Fruit fly (Drosophila melanogaster) whole organism, prepupa: Measurements from ENCODE around the gene CG7685.

Source experiments
- Blimp-1 ChIP-seq: fragments of 200-800 bp; sonication (Bioruptor generic); optimal IDR thresholded peaks from 3 replicates; lab custom pipeline; 2017; ENCODE audit warnings: missing biosample characterization, missing genetic modification characterization, mild to moderate bottlenecking, moderate library complexity, missing genetic modification reagents
- CG10631 ChIP-seq: fragments of 200-800 bp; sonication (Bioruptor generic); optimal IDR thresholded peaks from 2 replicates; lab custom pipeline; 2016; ENCODE audit warnings: missing biosample characterization, missing genetic modification characterization
- CG10669 ChIP-seq: fragments of 200-800 bp; sonication (Bioruptor generic); optimal IDR thresholded peaks from 3 replicates; lab custom pipeline; 2018; ENCODE audit warnings: missing biosample characterization, mild to moderate bottlenecking, missing genetic modification characterization, moderate library complexity
- CG11294 ChIP-seq: fragments of 200-800 bp; sonication (Bioruptor generic); IDR thresholded peaks from 2 replicates; pipeline ENCODE4 v1.3.6; 2022; ENCODE audit warnings: missing biosample characterization, missing genetic modification characterization
- CG11902 ChIP-seq: fragments of 200-800 bp; sonication (Bioruptor generic); optimal IDR thresholded peaks from 3 replicates; lab custom pipeline; 2016; ENCODE audit warnings: missing biosample characterization, missing genetic modification characterization
- CG15336 ChIP-seq: fragments of 200-800 bp; sonication (Bioruptor generic); IDR thresholded peaks from 2 replicates; pipeline ENCODE4 v1.3.6; 2022; ENCODE audit warnings: missing biosample characterization, missing genetic modification characterization
- CG1621 ChIP-seq: fragments of 200-800 bp; sonication (Bioruptor generic); optimal IDR thresholded peaks from 3 replicates; lab custom pipeline; 2018; ENCODE audit warnings: missing biosample characterization, mild to moderate bottlenecking, missing genetic modification characterization
- CG16779 ChIP-seq: fragments of 200-800 bp; sonication (Bioruptor generic); optimal IDR thresholded peaks from 3 replicates; lab custom pipeline; 2017; ENCODE audit warnings: missing biosample characterization, mild to moderate bottlenecking, missing genetic modification characterization
- CG31627 ChIP-seq: fragments of 200-800 bp; sonication (Bioruptor generic); optimal IDR thresholded peaks from 3 replicates; lab custom pipeline; 2016; ENCODE audit warnings: missing biosample characterization, missing genetic modification characterization
- CG32006 ChIP-seq: fragments of 200-800 bp; sonication (Bioruptor generic); optimal IDR thresholded peaks from 3 replicates; lab custom pipeline; 2017; ENCODE audit warnings: missing biosample characterization, mild to moderate bottlenecking, missing genetic modification characterization
- CG34406 ChIP-seq: fragments of 200-800 bp; sonication (Bioruptor generic); optimal IDR thresholded peaks from 3 replicates; lab custom pipeline; 2016; ENCODE audit warnings: missing biosample characterization, missing genetic modification characterization
- CG3919 ChIP-seq: fragments of 200-800 bp; sonication (Bioruptor generic); optimal IDR thresholded peaks from 3 replicates; lab custom pipeline; 2016; ENCODE audit warnings: missing biosample characterization, missing genetic modification characterization
- CG4318 ChIP-seq: fragments of 200-800 bp; sonication (Bioruptor generic); optimal IDR thresholded peaks from 3 replicates; lab custom pipeline; 2017; ENCODE audit warnings: missing biosample characterization, mild to moderate bottlenecking, missing genetic modification characterization
- CG6163 ChIP-seq: fragments of 200-800 bp; sonication (Bioruptor generic); IDR thresholded peaks from 3 replicates; pipeline ENCODE4 v1.3.6; 2022; ENCODE audit warnings: missing biosample characterization, missing genetic modification characterization
- CG6276 ChIP-seq: fragments of 200-800 bp; sonication (Bioruptor generic); optimal IDR thresholded peaks from 2 replicates; lab custom pipeline; 2017; ENCODE audit warnings: missing biosample characterization, mild to moderate bottlenecking, missing genetic modification characterization
- CG6792 ChIP-seq: fragments of 200-800 bp; sonication (Bioruptor generic); optimal IDR thresholded peaks from 3 replicates; lab custom pipeline; 2016; ENCODE audit warnings: missing biosample characterization, missing genetic modification characterization
- CG6808 ChIP-seq: fragments of 200-800 bp; sonication (Bioruptor generic); optimal IDR thresholded peaks from 3 replicates; lab custom pipeline; 2017; ENCODE audit warnings: missing biosample characterization, missing genetic modification characterization, mild to moderate bottlenecking, moderate library complexity, missing genetic modification reagents
- CG6854 ChIP-seq: fragments of 200-800 bp; sonication (Bioruptor generic); optimal IDR thresholded peaks from 2 replicates; lab custom pipeline; 2017; ENCODE audit warnings: missing biosample characterization, mild to moderate bottlenecking, missing genetic modification characterization
- CG7368 ChIP-seq: fragments of 200-800 bp; sonication (Bioruptor generic); optimal IDR thresholded peaks from 3 replicates; lab custom pipeline; 2016; ENCODE audit warnings: missing biosample characterization, missing genetic modification characterization
- CG8119 ChIP-seq: fragments of 200-800 bp; sonication (Bioruptor generic); IDR thresholded peaks from 3 replicates; pipeline ENCODE4 v1.3.6; 2022; ENCODE audit warnings: missing biosample characterization, missing genetic modification characterization
- CG8632 ChIP-seq: fragments of 200-800 bp; sonication (Bioruptor generic); optimal IDR thresholded peaks from 3 replicates; lab custom pipeline; 2016; ENCODE audit warnings: missing biosample characterization, missing genetic modification characterization
- CG9139 ChIP-seq: fragments of 200-800 bp; sonication (Bioruptor generic); optimal IDR thresholded peaks from 3 replicates; lab custom pipeline; 2017; ENCODE audit warnings: missing biosample characterization, mild to moderate bottlenecking, missing genetic modification characterization
- Eip75B ChIP-seq: fragments of 200-800 bp; sonication (Bioruptor generic); optimal IDR thresholded peaks from 3 replicates; lab custom pipeline; 2016; ENCODE audit warnings: missing biosample characterization, missing genetic modification characterization
- Eip78C ChIP-seq: fragments of 200-800 bp; sonication (Bioruptor generic); peaks from one replicate; lab custom pipeline; 2016; ENCODE audit warnings: missing biosample characterization, missing genetic modification characterization
- Ets21C ChIP-seq: fragments of 200-800 bp; sonication (Bioruptor generic); optimal IDR thresholded peaks from 3 replicates; lab custom pipeline; 2016; ENCODE audit warnings: missing biosample characterization, missing genetic modification characterization
- Ets96B ChIP-seq: fragments of 200-800 bp; optimal IDR thresholded peaks from 2 replicates; lab custom pipeline; 2019; ENCODE audit warnings: missing biosample characterization, mild to moderate bottlenecking, missing genetic modification characterization, moderate library complexity
- Hr38 ChIP-seq: sonication (Bioruptor generic); optimal IDR thresholded peaks from 2 replicates; lab custom pipeline; 2016; ENCODE audit warnings: missing biosample characterization, missing genetic modification characterization
- Hr39 ChIP-seq: fragments of 200-800 bp; sonication (Bioruptor generic); optimal IDR thresholded peaks from 2 replicates; lab custom pipeline; 2016; ENCODE audit warnings: missing biosample characterization, missing genetic modification characterization
- Hr4 ChIP-seq: fragments of 200-800 bp; sonication (Bioruptor generic); optimal IDR thresholded peaks from 3 replicates; lab custom pipeline; 2016; ENCODE audit warnings: missing biosample characterization, missing genetic modification characterization
- Lpt ChIP-seq: fragments of 200-800 bp; sonication (Bioruptor generic); optimal IDR thresholded peaks from 3 replicates; lab custom pipeline; 2016; ENCODE audit warnings: missing biosample characterization, missing genetic modification characterization
- Met ChIP-seq: fragments of 200-800 bp; sonication (Bioruptor generic); optimal IDR thresholded peaks from 3 replicates; lab custom pipeline; 2016; ENCODE audit warnings: missing biosample characterization, missing genetic modification characterization
- OdsH ChIP-seq: fragments of 200-800 bp; sonication (Bioruptor generic); optimal IDR thresholded peaks from 3 replicates; lab custom pipeline; 2016; ENCODE audit warnings: missing biosample characterization, missing genetic modification characterization
- Smox ChIP-seq: fragments of 200-800 bp; sonication (Bioruptor generic); optimal IDR thresholded peaks from 3 replicates; lab custom pipeline; 2016; ENCODE audit warnings: missing biosample characterization, missing genetic modification characterization
- Sox14 ChIP-seq: fragments of 200-800 bp; sonication (Bioruptor generic); optimal IDR thresholded peaks from 3 replicates; lab custom pipeline; 2016; ENCODE audit warnings: missing biosample characterization, missing genetic modification characterization
- Sox15 ChIP-seq: fragments of 200-800 bp; sonication (Bioruptor generic); optimal IDR thresholded peaks from 3 replicates; lab custom pipeline; 2016; ENCODE audit warnings: missing biosample characterization, missing genetic modification characterization
- achi ChIP-seq: fragments of 200-800 bp; sonication (Bioruptor generic); optimal IDR thresholded peaks from 3 replicates; lab custom pipeline; 2016; ENCODE audit warnings: missing biosample characterization, missing genetic modification characterization
- acj6 ChIP-seq: fragments of 200-800 bp; sonication (Bioruptor generic); optimal IDR thresholded peaks from 3 replicates; lab custom pipeline; 2016; ENCODE audit warnings: missing biosample characterization, missing genetic modification characterization
- cyc ChIP-seq: fragments of 200-800 bp; sonication (Bioruptor generic); optimal IDR thresholded peaks from 3 replicates; lab custom pipeline; 2016; ENCODE audit warnings: missing biosample characterization, missing genetic modification characterization
- dac ChIP-seq: fragments of 200-800 bp; sonication (Bioruptor generic); optimal IDR thresholded peaks from 2 replicates; lab custom pipeline; 2017; ENCODE audit warnings: missing biosample characterization, mild to moderate bottlenecking, missing genetic modification characterization
- eg ChIP-seq: fragments of 200-800 bp; sonication (Bioruptor generic); IDR thresholded peaks from 3 replicates; pipeline ENCODE4 v1.3.6; 2022; ENCODE audit warnings: missing biosample characterization, missing genetic modification characterization
- esn ChIP-seq: fragments of 200-800 bp; sonication (Bioruptor generic); optimal IDR thresholded peaks from 2 replicates; lab custom pipeline; 2016; ENCODE audit warnings: missing biosample characterization, mild to moderate bottlenecking, missing genetic modification characterization, moderate library complexity
- fd59A ChIP-seq: fragments of 200-800 bp; sonication (Bioruptor generic); optimal IDR thresholded peaks from 2 replicates; lab custom pipeline; 2017; ENCODE audit warnings: missing biosample characterization, mild to moderate bottlenecking, missing genetic modification characterization, missing genetic modification reagents
- fkh ChIP-seq: fragments of 200-800 bp; sonication (Bioruptor generic); optimal IDR thresholded peaks from 3 replicates; lab custom pipeline; 2017; ENCODE audit warnings: missing biosample characterization, mild to moderate bottlenecking, missing genetic modification characterization, moderate library complexity
- pdm3 ChIP-seq: fragments of 200-800 bp; sonication (Bioruptor generic); optimal IDR thresholded peaks from 3 replicates; lab custom pipeline; 2016; ENCODE audit warnings: missing biosample characterization, missing genetic modification characterization
- salr ChIP-seq, 2 experiments: fragments of 200-800 bp; sonication (Bioruptor generic); optimal IDR thresholded peaks; 3 replicates each; lab custom pipeline; 2016 to 2018; ENCODE audit warnings: missing biosample characterization in 2 of 2, missing genetic modification characterization in 2 of 2, mild to moderate bottlenecking in 1 of 2
- svp ChIP-seq: fragments of 200-800 bp; sonication (Bioruptor generic); peaks from one replicate; lab custom pipeline; 2016; ENCODE audit warnings: missing biosample characterization, missing genetic modification characterization
- topi ChIP-seq: fragments of 200-800 bp; sonication (Bioruptor generic); optimal IDR thresholded peaks from 3 replicates; lab custom pipeline; 2016; ENCODE audit warnings: missing biosample characterization, missing genetic modification characterization
- vri ChIP-seq: fragments of 200-800 bp; sonication (Bioruptor generic); optimal IDR thresholded peaks from 3 replicates; lab custom pipeline; 2016; ENCODE audit warnings: missing biosample characterization, mild to moderate bottlenecking, missing genetic modification characterization

The CG7685 gene

DNA sequence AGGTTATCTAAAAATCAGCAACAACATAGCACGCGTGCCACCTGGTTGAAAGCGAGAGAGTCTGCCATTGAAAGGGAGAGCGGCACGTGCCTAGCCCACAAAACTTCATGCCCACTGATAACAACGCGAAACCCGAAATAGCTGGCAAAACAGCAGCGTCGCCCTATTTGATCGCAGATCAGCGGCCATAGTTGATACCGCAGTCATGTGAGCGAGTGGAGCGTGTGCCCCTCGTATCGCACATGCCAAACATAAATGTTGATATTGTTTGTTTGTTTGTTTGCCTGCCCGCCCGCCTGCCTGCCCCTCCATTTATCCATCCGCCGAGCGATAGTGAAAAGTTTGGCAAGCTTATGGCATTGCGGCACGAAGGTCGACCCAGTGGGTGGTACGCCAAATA, 28.2 kb downstream of the CG7685 start:
- no peak for TF ChIP-seq CG7368 (GFP tag; lab: Kevin White, UChicago)
- no peak for TF ChIP-seq Sox14 (GFP tag; lab: Kevin White, UChicago)
- peak; percentile 84 for TF ChIP-seq fkh
- TF ChIP-seq acj6: no peak
- no peak for TF ChIP-seq pdm3 (GFP tag; lab: Kevin White, UChicago)
- TF ChIP-seq svp (GFP tag; lab: Kevin White, UChicago): peak; percentile 50
- no peak for TF ChIP-seq CG11294 (GFP tag; lab: Robert Waterston, UW)
- TF ChIP-seq Ets96B (tag; lab: Kevin White, UChicago): no peak
- no peak for TF ChIP-seq CG1621 (tag; lab: Kevin White, UChicago)

dm6 chr3R:18436550-18437362, 32.0 kb downstream of the CG7685 start:
- TF ChIP-seq CG8119 (GFP tag; lab: Robert Waterston, UW) (peak; percentile 77), CG6276 (GFP tag; lab: Kevin White, UChicago) (peak; percentile 78), CG6163 (GFP tag; lab: Robert Waterston, UW) (peak; percentile 84), Smox (GFP tag; lab: Kevin White, UChicago) (peak; percentile 72), Eip75B (GFP tag; lab: Kevin White, UChicago) (peak; percentile 63), pdm3 (GFP tag; lab: Kevin White, UChicago) (peak; percentile 81), Eip78C (GFP tag; lab: Kevin White, UChicago) (peak; percentile 93), Ets21C (GFP tag; lab: Kevin White, UChicago) (peak; percentile 55), CG34406 (peak; percentile 64), OdsH (GFP tag; lab: Kevin White, UChicago) (peak; percentile 74), esn (GFP tag; lab: Kevin White, UChicago) (peak; percentile 73), CG7368 (GFP tag; lab: Kevin White, UChicago) (peak; percentile 76), Hr39 (peak; percentile 81), eg (GFP tag; lab: Robert Waterston, UW) (peak; percentile 78), vri (peak; percentile 71), Sox15 (GFP tag; lab: Kevin White, UChicago) (peak; percentile 50), cyc (GFP tag; lab: Kevin White, UChicago) (peak; percentile 83), CG11294 (GFP tag; lab: Robert Waterston, UW) (peak; percentile 65), achi (GFP tag; lab: Kevin White, UChicago) (peak; percentile 72), CG10669 (GFP tag; lab: Kevin White, UChicago) (peak; percentile 75), Met (GFP tag; lab: Kevin White, UChicago) (peak; percentile 73), CG32006 (GFP tag; lab: Kevin White, UChicago) (peak; percentile 88), CG10631 (GFP tag; lab: Kevin White, UChicago) (peak; percentile 67), CG9139 (GFP tag; lab: Kevin White, UChicago) (peak; percentile 48), fd59A (GFP tag; lab: Kevin White, UChicago) (peak; percentile 21), Blimp-1 (GFP tag; lab: Kevin White, UChicago) (no peak), CG16779 (tag; lab: Kevin White, UChicago) (peak; percentile 34), CG6808 (peak; percentile 58), CG4318 (peak; percentile 57), topi (peak; percentile 83), salr (GFP tag; optimal IDR thresholded peaks at IDR 0.05; lab: Kevin White, UChicago) (peak; percentile 43 to 64), CG6854 (GFP tag; lab: Kevin White, UChicago) (no peak), CG31627 (peak; percentile 73), CG8632 (peak; percentile 64), Hr38 (no peak), fkh (peak; percentile 91), CG3919 (GFP tag; lab: Kevin White, UChicago) (peak; percentile 76), Hr4 (GFP tag; lab: Kevin White, UChicago) (peak; percentile 83), CG6792 (GFP tag; lab: Kevin White, UChicago) (peak; percentile 63), CG11902 (GFP tag; lab: Kevin White, UChicago) (peak; percentile 57), dac (GFP tag; lab: Kevin White, UChicago) (peak; percentile 19), CG15336 (GFP tag; lab: Robert Waterston, UW) (peak; percentile 81), svp (GFP tag; lab: Kevin White, UChicago) (peak; percentile 94), acj6 (peak; percentile 76), Lpt (peak; percentile 83)
